Fruit fly (Drosophila melanogaster): ENCODE data around the gene Wdr37.

Wdr37 gene

dm6 chr3R:18436550-18437362 is 34.2 kb upstream of the Wdr37 start (continued):
- TF ChIP-seq en (GFP tag; optimal IDR thresholded peaks at IDR 0.05) (peak; percentile 28), bigmax (GFP tag; optimal IDR thresholded peaks at IDR 0.05) (no peak), CG13296 (GFP tag; optimal IDR thresholded peaks at IDR 0.05) (no peak), row (GFP tag; IDR thresholded peaks at IDR 0.05) (peak; percentile 74), MBD-R2 (GFP tag; IDR thresholded peaks at IDR 0.05) (peak; percentile 32; the same call in 1 of the 2 replicates), CG1792 (GFP tag; optimal IDR thresholded peaks at IDR 0.05) (peak; percentile 63), Mrtf (GFP tag; IDR thresholded peaks at IDR 0.05) (no peak), CG4707 (GFP tag; optimal IDR thresholded peaks at IDR 0.05) (no peak), sob (GFP tag; IDR thresholded peaks at IDR 0.05) (peak; percentile 55), cas (GFP tag; IDR thresholded peaks at IDR 0.05) (no peak), sima (GFP tag; optimal IDR thresholded peaks at IDR 0.05) (no peak), esg (GFP tag; conservative IDR thresholded peaks at IDR 0.05) (peak; percentile 58), CG16815 (GFP tag; optimal IDR thresholded peaks at IDR 0.05) (peak; percentile 21), pho (GFP tag; optimal IDR thresholded peaks at IDR 0.05) (peak; percentile 71), zfh1 (GFP tag; IDR thresholded peaks at IDR 0.05) (peak; percentile 44; the same call in 1 of the 3 replicates), mld (GFP tag; IDR thresholded peaks at IDR 0.05; ENCODE audit: partially characterized antibody) (no peak), bsh (GFP tag; optimal IDR thresholded peaks at IDR 0.05) (peak; percentile 50 to 51), CG7745 (tag; optimal IDR thresholded peaks at IDR 0.05) (no peak), CG6683 (GFP tag; optimal IDR thresholded peaks at IDR 0.05) (no peak), CG13894 (tag; optimal IDR thresholded peaks at IDR 0.05) (peak; percentile 24), chinmo (GFP tag; IDR thresholded peaks at IDR 0.05; ENCODE audit: partially characterized antibody) (0 out of 4 replicates have a peak, but pooled peaks have one; percentile 55), CG7987 (GFP tag; optimal IDR thresholded peaks at IDR 0.05) (no peak), gsb (GFP tag; IDR thresholded peaks at IDR 0.05) (no peak), CG2120 (GFP tag; optimal IDR thresholded peaks at IDR 0.05) (peak; percentile 93), CG15514 (GFP tag; optimal IDR thresholded peaks at IDR 0.05) (peak; percentile 57), CG17912 (GFP tag; optimal IDR thresholded peaks at IDR 0.05) (no peak), tin (GFP tag; optimal IDR thresholded peaks at IDR 0.05) (peak; percentile 21), Abd-B (GFP tag; optimal IDR thresholded peaks at IDR 0.05) (peak; percentile 0), schlank (tag; optimal IDR thresholded peaks at IDR 0.05) (no peak), lbe (GFP tag; optimal IDR thresholded peaks at IDR 0.05) (peak; percentile 64), CG31441 (GFP tag; IDR thresholded peaks at IDR 0.05) (peak; percentile 68), HLHmδ (GFP tag; optimal IDR thresholded peaks at IDR 0.05) (no peak), CG18764 (GFP tag; optimal IDR thresholded peaks at IDR 0.05) (peak; percentile 34), CG14667 (GFP tag; IDR thresholded peaks at IDR 0.05) (no peak), danr (GFP tag; IDR thresholded peaks at IDR 0.05) (0 out of 2 replicates have a peak, but pooled peaks have one; percentile 13), Oaz (GFP tag; IDR thresholded peaks at IDR 0.05) (0 out of 2 replicates have a peak, but pooled peaks have one; percentile 27), CG3065 (GFP tag; optimal IDR thresholded peaks at IDR 0.05) (no peak), crp (GFP tag; optimal IDR thresholded peaks at IDR 0.05) (peak in 1 of 2 experiments; percentile 1), TFAM (GFP tag; optimal IDR thresholded peaks at IDR 0.05) (no peak), zen2 (GFP tag; IDR thresholded peaks at IDR 0.05; ENCODE audit: partially characterized antibody) (no peak), CG6254 (GFP tag; optimal IDR thresholded peaks at IDR 0.05) (no peak), Dp (GFP tag; optimal IDR thresholded peaks at IDR 0.05) (no peak), CG10959 (GFP tag; IDR thresholded peaks at IDR 0.05) (no peak), corto (GFP tag; optimal IDR thresholded peaks at IDR 0.05) (peak; percentile 30), Atf3 (GFP tag; optimal IDR thresholded peaks at IDR 0.05) (no peak), seq (GFP tag; IDR thresholded peaks at IDR 0.05) (peak; percentile 53; the same call in 1 of the 2 replicates), ERR (GFP tag; optimal IDR thresholded peaks at IDR 0.05) (peak; percentile 34), D19A (tag; optimal IDR thresholded peaks at IDR 0.05) (no peak), hth (optimal IDR thresholded peaks at IDR 0.05) (no peak)
